Worm (Caenorhabditis elegans) whole organism, L1 larva: ENCODE data around the gene rpl-39.

Experiments used
- elt-3 ChIP-seq, 6 experiments: fragments of 150-350 bp in 1 of 6; sonication (generic microtip); optimal IDR thresholded peaks; 2 replicates each; lab custom pipeline; 2017 to 2018; ENCODE audit warnings: missing biosample characterization in 6 of 6, missing genetic modification characterization in 6 of 6, inconsistent platforms in 1 of 6
- nhr-28 ChIP-seq: fragments of 150-350 bp; optimal IDR thresholded peaks from 2 replicates; lab custom pipeline; 2014; ENCODE audit warnings: missing biosample characterization, missing genetic modification characterization
- pqm-1 ChIP-seq: sonication (generic microtip); optimal IDR thresholded peaks from 3 replicates; lab custom pipeline; 2017; ENCODE audit warnings: missing biosample characterization, missing genetic modification characterization
- vab-15 ChIP-seq: sonication (generic microtip); optimal IDR thresholded peaks from 2 replicates; lab custom pipeline; 2017; ENCODE audit warnings: missing genotype, mild to moderate bottlenecking, missing genetic modification characterization, missing compliant biosample characterization

DNA sequence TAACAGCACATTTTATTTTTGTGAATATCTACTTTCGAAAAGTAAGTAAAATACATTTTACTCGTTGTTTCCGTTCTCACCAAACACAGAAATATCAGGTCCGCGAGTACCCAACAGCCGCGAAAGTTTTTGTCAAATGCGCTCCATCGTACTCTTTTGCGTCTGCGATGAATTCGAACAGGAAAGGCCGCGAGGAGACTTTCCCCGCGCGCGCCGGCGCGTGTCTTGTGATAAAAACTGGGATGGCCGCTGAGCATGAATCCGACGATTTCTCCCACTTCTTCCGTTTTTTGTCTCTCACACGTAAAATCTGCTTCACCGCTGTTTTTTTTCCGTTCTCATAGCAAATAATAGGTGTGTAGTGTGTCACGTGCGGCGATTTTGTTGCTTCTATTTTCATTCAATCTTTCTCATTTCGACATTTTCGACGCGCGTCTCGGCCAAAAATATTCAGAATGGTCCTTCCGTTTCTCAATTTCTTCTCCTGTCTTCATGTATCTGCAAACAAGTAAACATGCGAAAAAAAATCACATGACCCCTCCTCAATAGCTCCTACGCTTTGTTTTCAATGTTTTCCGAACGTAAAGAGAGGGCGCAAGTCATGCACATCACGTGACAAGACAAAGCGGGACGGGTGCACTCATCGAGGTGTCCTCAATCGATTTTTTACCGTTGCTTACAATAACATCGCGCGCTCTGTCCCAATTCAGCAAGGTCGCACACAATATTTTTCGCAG lies 28.4 kb upstream of the rpl-39 start, which contains the start of gene uvs-1:
- TF ChIP-seq vab-15 (tag; lab: Kevin White, UChicago) (peak; percentile 64), pqm-1 (tag; lab: Kevin White, UChicago) (no peak), elt-3 (tag; optimal IDR thresholded peaks at IDR 0.05; lab: Kevin White, UChicago) (peak in 1 of 6 experiments; percentile 35), nhr-28 (tag; lab: Kevin White, UChicago) (no peak)
